Fruit fly (Drosophila melanogaster): ENCODE data around the gene mld.

mld gene

dm6 chr3R:24661679-24662411 is 76.4 kb downstream of the mld start, which contains the start of gene Ppox:
Ppox (minus strand) TSS chr3R:24661851.
- TF ChIP-seq spab (GFP tag; optimal IDR thresholded peaks at IDR 0.05): no peak
- TF ChIP-seq Eip78C (GFP tag): peak; percentile 56
- TF ChIP-seq Gug (GFP tag; IDR thresholded peaks at IDR 0.05): no peak
- TF ChIP-seq CG6854 (GFP tag; optimal IDR thresholded peaks at IDR 0.05): no peak
- no peak for TF ChIP-seq Sox102F (GFP tag; optimal IDR thresholded peaks at IDR 0.05)
- TF ChIP-seq fd59A (GFP tag; optimal IDR thresholded peaks at IDR 0.05): no peak
- no peak for TF ChIP-seq Hr38 (GFP tag; optimal IDR thresholded peaks at IDR 0.05)
- no peak for TF ChIP-seq CG32006 (GFP tag; optimal IDR thresholded peaks at IDR 0.05)
- peak; percentile 57 for TF ChIP-seq achi (GFP tag; optimal IDR thresholded peaks at IDR 0.05)
- no peak for TF ChIP-seq CG16779 (tag; optimal IDR thresholded peaks at IDR 0.05)
- TF ChIP-seq OdsH (GFP tag; optimal IDR thresholded peaks at IDR 0.05): no peak
- TF ChIP-seq lz (GFP tag; optimal IDR thresholded peaks at IDR 0.05): no peak
- no peak for TF ChIP-seq vri (GFP tag; optimal IDR thresholded peaks at IDR 0.05)
- no peak for TF ChIP-seq Smox (GFP tag; optimal IDR thresholded peaks at IDR 0.05)
- no peak for TF ChIP-seq CG7368 (GFP tag; optimal IDR thresholded peaks at IDR 0.05)
- TF ChIP-seq CG3032 (tag; optimal IDR thresholded peaks at IDR 0.05): no peak

dm6 chr3R:24662412-24662796 is 77.0 kb downstream of the mld start, which contains the start of gene slo:
slo (plus strand) TSS chr3R:24662491.
- TF ChIP-seq CG7368 (GFP tag; optimal IDR thresholded peaks at IDR 0.05) (no peak), CG9139 (GFP tag; optimal IDR thresholded peaks at IDR 0.05) (no peak), CG6163 (GFP tag; IDR thresholded peaks at IDR 0.05) (no peak), acj6 (GFP tag; optimal IDR thresholded peaks at IDR 0.05) (no peak), Sox14 (GFP tag; optimal IDR thresholded peaks at IDR 0.05) (no peak), Lpt (GFP tag; optimal IDR thresholded peaks at IDR 0.05) (no peak), CG6854 (GFP tag; optimal IDR thresholded peaks at IDR 0.05) (no peak), CG4318 (GFP tag; optimal IDR thresholded peaks at IDR 0.05) (no peak), ss (GFP tag; optimal IDR thresholded peaks at IDR 0.05) (no peak), CG3919 (GFP tag; optimal IDR thresholded peaks at IDR 0.05) (no peak), Ets96B (tag; optimal IDR thresholded peaks at IDR 0.05) (no peak), Hr38 (GFP tag; optimal IDR thresholded peaks at IDR 0.05) (no peak)

dm6 chr3R:24663044-24663443 is 77.6 kb downstream of the mld start:
- TF ChIP-seq dac (GFP tag; optimal IDR thresholded peaks at IDR 0.05) (no peak), CG7368 (GFP tag; optimal IDR thresholded peaks at IDR 0.05) (no peak), Gug (GFP tag; IDR thresholded peaks at IDR 0.05) (no peak), Smox (GFP tag; optimal IDR thresholded peaks at IDR 0.05) (no peak), svp (GFP tag) (no peak), fd85E (GFP tag; optimal IDR thresholded peaks at IDR 0.05) (no peak), Sox14 (GFP tag; optimal IDR thresholded peaks at IDR 0.05) (no peak), vri (GFP tag; optimal IDR thresholded peaks at IDR 0.05) (no peak), CG11902 (GFP tag; optimal IDR thresholded peaks at IDR 0.05) (no peak), spab (GFP tag; optimal IDR thresholded peaks at IDR 0.05) (no peak)

dm6 chr3R:24667538-24668207 is 82.2 kb downstream of the mld start:
- peak; percentile 18 for TF ChIP-seq CG32006 (GFP tag; optimal IDR thresholded peaks at IDR 0.05)
- TF ChIP-seq Hr4 (GFP tag; optimal IDR thresholded peaks at IDR 0.05): no peak
- no peak for TF ChIP-seq Lpt (GFP tag; optimal IDR thresholded peaks at IDR 0.05)

- TF ChIP-seq vri (GFP tag; optimal IDR thresholded peaks at IDR 0.05): no peak
- TF ChIP-seq CG9139 (GFP tag; optimal IDR thresholded peaks at IDR 0.05): no peak
- no peak for TF ChIP-seq CG11902 (GFP tag; optimal IDR thresholded peaks at IDR 0.05)
- TF ChIP-seq spab (GFP tag; optimal IDR thresholded peaks at IDR 0.05): no peak
- no peak for TF ChIP-seq salr (GFP tag; optimal IDR thresholded peaks at IDR 0.05)
- no peak for TF ChIP-seq Gug (GFP tag; IDR thresholded peaks at IDR 0.05)
- no peak for TF ChIP-seq pdm3 (GFP tag; optimal IDR thresholded peaks at IDR 0.05)
- no peak for TF ChIP-seq CG10669 (GFP tag; optimal IDR thresholded peaks at IDR 0.05)
Observed at dm6 chr3R:24671662-24672061, 86.2 kb downstream of the mld start.

Measured in whole organism, prepupa.